Worm (Caenorhabditis elegans): ENCODE data around the gene Y38E10A.9.
A peak's percentile ranks its signal among the peaks of the same experiment; 100 is the strongest.

Gene Y38E10A.9

DNA sequence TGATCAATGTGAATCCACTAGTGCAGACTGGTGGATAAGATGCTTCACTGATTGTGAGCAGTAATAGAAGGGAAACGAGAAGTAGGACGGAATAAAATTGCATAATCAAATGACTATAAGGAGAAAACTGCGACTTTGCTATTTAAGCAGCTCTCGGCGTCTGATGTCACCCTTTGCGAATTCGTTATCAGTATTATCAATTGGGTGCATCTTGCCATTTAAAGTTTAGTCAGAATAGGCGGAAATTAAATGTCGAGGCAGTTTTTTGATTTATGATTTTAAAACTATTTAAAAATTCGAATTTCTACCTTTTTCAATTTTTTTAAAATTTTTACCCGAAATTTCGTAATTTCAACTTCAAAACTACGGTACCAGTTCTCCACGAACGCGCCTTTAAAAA, 27.8 kb upstream of the Y38E10A.9 start, which contains the start of gene clec-4:
clec-4 (minus strand) TSS at position 162 of the 400 bp plus-strand sequence.
- peak; percentile 45 for TF ChIP-seq nhr-80 (tag; optimal IDR thresholded peaks at IDR 0.05)
- no peak for TF ChIP-seq nhr-90 (tag; optimal IDR thresholded peaks at IDR 0.05)

DNA sequence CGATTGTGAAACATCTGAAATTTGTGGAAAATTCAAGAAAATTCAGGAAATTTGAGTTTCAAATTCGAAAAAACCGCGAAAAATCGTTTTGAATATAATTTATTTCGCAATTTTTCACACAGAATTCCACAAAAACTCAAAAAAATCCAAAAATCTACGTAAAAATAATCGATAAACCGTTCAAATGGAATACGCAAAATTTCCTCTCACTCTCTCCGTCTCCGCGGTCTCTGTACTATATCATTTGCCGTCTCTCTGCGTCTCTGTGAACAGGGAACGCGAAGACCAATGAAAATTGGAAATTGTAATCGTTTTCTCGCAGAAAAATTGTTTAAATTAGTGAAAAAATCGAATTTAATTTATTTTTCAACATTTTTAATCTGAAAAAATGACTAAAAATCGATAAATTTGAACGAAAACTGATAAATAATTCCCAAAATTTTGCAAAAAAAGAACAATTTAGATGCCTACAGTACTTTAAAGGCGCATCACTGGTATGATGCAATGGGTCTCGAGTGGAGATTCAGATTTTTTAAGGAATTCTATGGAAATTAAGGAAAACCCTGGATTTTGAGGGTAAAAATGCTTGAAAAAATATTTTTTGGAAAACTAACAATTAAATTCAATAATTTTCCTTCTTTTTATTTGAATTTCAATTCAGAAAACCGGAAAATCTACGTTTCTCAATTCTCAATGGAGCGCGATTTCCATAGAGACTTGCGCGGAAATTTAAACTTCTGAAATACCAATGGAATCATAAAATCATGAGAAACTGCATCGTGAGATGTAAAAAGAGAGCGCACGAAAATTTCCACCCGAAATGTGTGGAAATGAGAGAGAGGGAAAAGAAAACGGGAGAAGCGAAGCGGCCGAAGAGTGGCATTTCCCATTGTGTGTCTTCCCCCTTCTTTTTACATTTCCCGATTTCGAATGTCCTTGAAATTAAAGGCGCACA, 4.8 kb upstream of the Y38E10A.9 start, which contains the start of the genes ceh-100 and lips-15:
ceh-100 (minus strand) TSS at position 14 of the 955 bp plus-strand sequence.
lips-15 (plus strand) TSS at position 720 of the 955 bp plus-strand sequence.
- TF ChIP-seq ceh-100 (GFP tag; IDR thresholded peaks at IDR 0.05) = peak; percentile 37; the same call in 1 of the 2 replicates
- TF ChIP-seq Y53G8AR.9 (GFP tag; conservative IDR thresholded peaks at IDR 0.05) = no peak
- TF ChIP-seq D2030.7 (GFP tag; IDR thresholded peaks at IDR 0.05) = peak; percentile 46; the same call in 1 of the 2 replicates
- no peak for TF ChIP-seq Y56A3A.18 (GFP tag; IDR thresholded peaks at IDR 0.05)
- no peak for TF ChIP-seq rec-8 (tag; optimal IDR thresholded peaks at IDR 0.05)
- peak; percentile 84 for TF ChIP-seq lsl-1 (GFP tag; optimal IDR thresholded peaks at IDR 0.05)
- peak; percentile 96 for TF ChIP-seq hmg-1.2 (GFP tag; IDR thresholded peaks at IDR 0.05)
- peak; percentile 13; the same call in 1 of the 2 replicates for TF ChIP-seq mcd-1 (GFP tag; IDR thresholded peaks at IDR 0.05)
- 0 out of 2 replicates have a peak, but pooled peaks have one; percentile 17 for TF ChIP-seq ceh-91 (GFP tag; IDR thresholded peaks at IDR 0.05)
- TF ChIP-seq efl-1 (GFP tag; optimal IDR thresholded peaks at IDR 0.05) = peak; percentile 28
- TF ChIP-seq F57A8.1 (GFP tag; optimal IDR thresholded peaks at IDR 0.05) = no peak
- no peak for TF ChIP-seq unc-62 (GFP tag; optimal IDR thresholded peaks at IDR 0.05)
- TF ChIP-seq lin-54 (GFP tag; optimal IDR thresholded peaks at IDR 0.05) = peak; percentile 27
- 0 out of 2 replicates have a peak, but pooled peaks have one; percentile 12 for TF ChIP-seq madf-8 (GFP tag; conservative IDR thresholded peaks at IDR 0.05)
- TF ChIP-seq xnd-1 (tag; optimal IDR thresholded peaks at IDR 0.05) = peak; percentile 72
- TF ChIP-seq cebp-2 (GFP tag; IDR thresholded peaks at IDR 0.05) = no peak
- no peak for TF ChIP-seq ztf-6 (GFP tag; IDR thresholded peaks at IDR 0.05)
- TF ChIP-seq lin-26 (GFP tag; IDR thresholded peaks at IDR 0.05) = no peak
- TF ChIP-seq F33H1.4 (GFP tag; IDR thresholded peaks at IDR 0.05) = peak; percentile 80

DNA sequence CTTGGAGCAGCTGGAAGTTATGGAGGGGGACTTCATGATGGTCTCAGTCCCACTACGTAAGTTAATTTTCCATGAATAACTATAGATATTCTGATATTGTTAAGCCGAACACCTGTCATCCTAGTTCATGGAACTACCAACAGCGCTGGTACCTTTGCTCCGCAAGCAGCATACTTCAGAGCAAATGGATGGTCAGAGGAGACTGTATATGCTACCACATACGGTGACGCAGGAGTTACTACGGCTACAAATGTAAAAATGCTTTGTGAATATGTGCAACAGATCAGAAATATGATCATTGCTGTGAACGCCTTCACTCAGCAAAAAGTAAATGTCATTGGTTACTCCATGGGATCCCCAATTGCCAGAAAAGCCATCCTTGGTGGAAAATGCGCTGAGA, 2.6 kb upstream of the Y38E10A.9 start:
- TF ChIP-seq xnd-1 (tag; optimal IDR thresholded peaks at IDR 0.05) = no peak
- no peak for TF ChIP-seq ZK185.1 (tag; optimal IDR thresholded peaks at IDR 0.05; ENCODE audit: poor library complexity, severe bottlenecking)
- no peak for TF ChIP-seq him-1 (tag; optimal IDR thresholded peaks at IDR 0.05)
- TF ChIP-seq bed-1 (GFP tag; IDR thresholded peaks at IDR 0.05) = no peak
- TF ChIP-seq rpc-1 (optimal IDR thresholded peaks at IDR 0.05) = no peak
- no peak for TF ChIP-seq rpc-1 (tag; optimal IDR thresholded peaks at IDR 0.05)
- no peak for TF ChIP-seq egl-44 (GFP tag; IDR thresholded peaks at IDR 0.05)
- no peak for TF ChIP-seq nfyb-1 (GFP tag; IDR thresholded peaks at IDR 0.05)
- TF ChIP-seq sptf-2 (GFP tag; optimal IDR thresholded peaks at IDR 0.05) = no peak
- TF ChIP-seq Y56A3A.18 (GFP tag; IDR thresholded peaks at IDR 0.05) = no peak
- no peak for TF ChIP-seq lsl-1 (GFP tag; optimal IDR thresholded peaks at IDR 0.05)
- TF ChIP-seq zfh-2 (GFP tag; conservative IDR thresholded peaks at IDR 0.05) = no peak
- no peak for TF ChIP-seq nhr-80 (tag; optimal IDR thresholded peaks at IDR 0.05)
- no peak for TF ChIP-seq sea-2 (GFP tag; IDR thresholded peaks at IDR 0.05)
- no peak for TF ChIP-seq ekl-4 (GFP tag; IDR thresholded peaks at IDR 0.05)
- no peak for TF ChIP-seq lin-40 (tag; optimal IDR thresholded peaks at IDR 0.05)

Data from whole organism, young adult.